Worm (Caenorhabditis elegans): ENCODE measurements around the gene C03B1.17.

C03B1.17 gene

ce11 chrX:6405905-6406304, 32.5 kb downstream of the C03B1.17 start:
- TF ChIP-seq sma-3 (GFP tag; optimal IDR thresholded peaks at IDR 0.05) (no peak), gmeb-1 (tag; optimal IDR thresholded peaks at IDR 0.05) (no peak), mdl-1 (tag; optimal IDR thresholded peaks at IDR 0.05) (no peak), unc-62 (GFP tag; optimal IDR thresholded peaks at IDR 0.05) (no peak)

DNA sequence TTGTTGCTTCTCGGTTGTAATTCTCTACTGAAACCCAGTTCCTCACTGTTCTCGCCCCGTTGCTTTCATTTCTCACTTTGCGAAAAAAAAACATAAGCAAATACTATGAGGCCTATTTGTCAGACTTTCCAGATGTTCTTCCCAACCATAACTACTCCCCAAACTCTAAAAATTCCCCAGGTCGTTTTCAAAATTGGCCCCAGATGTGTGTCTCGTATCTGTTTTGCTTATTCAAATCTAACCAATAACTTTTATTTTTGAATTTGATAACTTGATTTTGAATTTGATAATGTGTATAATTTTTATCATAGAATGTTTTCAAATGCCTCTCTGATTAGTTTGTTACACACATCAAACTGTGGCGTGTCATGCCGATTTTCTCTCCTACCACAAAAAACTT, 34.4 kb downstream of the C03B1.17 start:
- TF ChIP-seq nhr-11 (tag; optimal IDR thresholded peaks at IDR 0.05) (no peak), elt-3 (tag; optimal IDR thresholded peaks at IDR 0.05) (no peak), skn-1 (tag; optimal IDR thresholded peaks at IDR 0.05) (no peak), nhr-237 (tag; optimal IDR thresholded peaks at IDR 0.05) (no peak)

- TF ChIP-seq sem-4 (tag; optimal IDR thresholded peaks at IDR 0.05) (no peak), lin-11 (tag; optimal IDR thresholded peaks at IDR 0.05) (no peak), fos-1 (tag; optimal IDR thresholded peaks at IDR 0.05) (peak; percentile 23), lsy-2 (tag; optimal IDR thresholded peaks at IDR 0.05) (peak in 1 of 2 experiments; percentile 13), ztf-1 (GFP tag; conservative IDR thresholded peaks at IDR 0.05) (no peak), skn-1 (tag; optimal IDR thresholded peaks at IDR 0.05) (peak; percentile 90), zag-1 (tag; optimal IDR thresholded peaks at IDR 0.05) (no peak), ztf-11 (tag; optimal IDR thresholded peaks at IDR 0.05) (no peak)
Measured at ce11 chrX:6408286-6408685, 34.8 kb downstream of the C03B1.17 start.

ce11 chrX:6408713-6409112, 35.3 kb downstream of the C03B1.17 start:
- TF ChIP-seq C34F6.9 (tag; optimal IDR thresholded peaks at IDR 0.05) (no peak), nhr-25 (tag; optimal IDR thresholded peaks at IDR 0.05) (no peak), unc-62 (GFP tag; optimal IDR thresholded peaks at IDR 0.05) (no peak)

ce11 chrX:6410177-6410765, 36.8 kb downstream of the C03B1.17 start, which contains the start of gene mup-2:
TSS of gene mup-2 (minus strand) at chrX:6410227.
- TF ChIP-seq ZK546.5 (tag; optimal IDR thresholded peaks at IDR 0.05): no peak
- TF ChIP-seq sma-9 (GFP tag; optimal IDR thresholded peaks at IDR 0.05): peak; percentile 80
- TF ChIP-seq sma-9 (tag; optimal IDR thresholded peaks at IDR 0.05): no peak
- peak in 1 of 2 experiments; percentile 25 for TF ChIP-seq lsy-2 (tag; optimal IDR thresholded peaks at IDR 0.05)
- peak; percentile 61 for TF ChIP-seq nhr-129 (tag; optimal IDR thresholded peaks at IDR 0.05)
- peak; percentile 87 for TF ChIP-seq F13H6.1 (tag; optimal IDR thresholded peaks at IDR 0.05)
- TF ChIP-seq unc-55 (GFP tag; optimal IDR thresholded peaks at IDR 0.05): no peak
- TF ChIP-seq C34F6.9 (tag; optimal IDR thresholded peaks at IDR 0.05): peak; percentile 3

DNA sequence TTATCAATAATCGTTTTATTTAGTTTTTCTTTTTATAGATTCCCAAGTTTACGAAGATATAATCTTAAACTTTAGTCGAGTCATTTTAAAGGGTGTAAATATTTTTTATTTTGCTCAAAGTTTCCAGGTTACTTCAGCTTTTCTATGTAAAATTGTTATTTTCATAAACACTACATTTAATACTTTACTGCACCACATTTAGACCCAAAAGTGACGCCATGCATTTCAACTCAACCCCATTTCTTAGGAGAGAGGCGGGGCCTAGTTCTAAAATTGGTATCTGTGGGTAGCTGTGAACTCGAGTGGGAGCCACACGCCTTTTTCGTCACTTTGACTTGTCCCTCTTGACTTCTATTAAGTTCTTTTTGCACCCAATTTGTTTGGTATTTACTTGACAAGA, 39.1 kb downstream of the C03B1.17 start, which contains the start of gene T22E5.1:
TSS of gene T22E5.1 (plus strand) at position 301 of the 400 bp plus-strand sequence.
- TF ChIP-seq ceh-16 (tag; optimal IDR thresholded peaks at IDR 0.05): no peak
- TF ChIP-seq Y55F3AM.14 (GFP tag; optimal IDR thresholded peaks at IDR 0.05): no peak
- TF ChIP-seq lin-11 (tag; optimal IDR thresholded peaks at IDR 0.05): no peak
- no peak for TF ChIP-seq ama-1 (optimal IDR thresholded peaks at IDR 0.05)
- TF ChIP-seq lin-39 (tag; optimal IDR thresholded peaks at IDR 0.05): no peak

DNA sequence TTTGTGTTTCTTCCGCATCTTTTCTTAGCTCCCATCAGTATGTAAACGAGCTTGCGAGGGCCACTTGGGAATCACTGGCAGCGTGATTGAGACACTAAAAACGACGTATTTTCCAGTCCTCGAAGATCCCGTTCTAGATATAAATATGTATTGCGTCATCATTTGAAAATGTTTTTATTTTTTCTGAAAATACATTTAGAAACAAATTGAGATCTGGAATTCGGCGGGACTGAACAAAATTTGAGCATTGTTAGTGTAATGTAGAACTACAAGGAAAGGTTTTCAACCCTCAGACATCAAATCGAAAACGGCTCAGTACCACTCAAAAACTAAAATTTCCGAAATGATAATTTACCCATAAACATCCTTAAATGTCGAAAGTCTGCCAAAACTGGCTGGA, 40.1 kb downstream of the C03B1.17 start:
- no peak for TF ChIP-seq ztf-1 (GFP tag; conservative IDR thresholded peaks at IDR 0.05)

- TF ChIP-seq nhr-129 (tag; optimal IDR thresholded peaks at IDR 0.05) (peak; percentile 52), unc-39 (tag; optimal IDR thresholded peaks at IDR 0.05) (no peak), blmp-1 (tag; optimal IDR thresholded peaks at IDR 0.05; ENCODE audit: insufficient read depth) (peak; percentile 5)
Measured at ce11 chrX:6416357-6417087, 43.1 kb downstream of the C03B1.17 start, which contains the start of gene T22E5.6. TSS of gene T22E5.6 (minus strand) at chrX:6416407.
